Fruit fly (Drosophila melanogaster): ENCODE measurements around the gene CG32266.

CG32266 gene

dm6 chr3L:3826541-3826940 is 35.9 kb downstream of the CG32266 start (continued):
- TF ChIP-seq CG11695 (GFP tag; IDR thresholded peaks at IDR 0.05) (peak; percentile 88), Nf-YC (tag; optimal IDR thresholded peaks at IDR 0.05) (peak; percentile 79), dmrt99B (tag; optimal IDR thresholded peaks at IDR 0.05) (peak; percentile 84), CG34224 (GFP tag; IDR thresholded peaks at IDR 0.05; ENCODE audit: partially characterized antibody) (no peak), CG10209 (GFP tag; optimal IDR thresholded peaks at IDR 0.05) (peak; percentile 83), emc (GFP tag; optimal IDR thresholded peaks at IDR 0.05) (no peak), CG8281 (tag; optimal IDR thresholded peaks at IDR 0.05) (no peak), lov (optimal IDR thresholded peaks at IDR 0.05) (no peak), lov (GFP tag; IDR thresholded peaks at IDR 0.05) (no peak), ara (GFP tag; IDR thresholded peaks at IDR 0.05) (peak; percentile 56; the same call in 1 of the 2 replicates), ind (GFP tag; optimal IDR thresholded peaks at IDR 0.05) (peak; percentile 67), Sox102F (GFP tag; optimal IDR thresholded peaks at IDR 0.05) (peak; percentile 88), Chrac-16 (GFP tag; optimal IDR thresholded peaks at IDR 0.05) (peak; percentile 29), CG43689 (GFP tag; IDR thresholded peaks at IDR 0.05) (0 out of 2 replicates have a peak, but pooled peaks have one; percentile 8), D19B (GFP tag; optimal IDR thresholded peaks at IDR 0.05) (peak; percentile 56), CG11085 (GFP tag; IDR thresholded peaks at IDR 0.05) (peak; percentile 60; the same call in 1 of the 2 replicates), vvl (GFP tag; IDR thresholded peaks at IDR 0.05) (peak; percentile 95), CG9817 (tag; optimal IDR thresholded peaks at IDR 0.05) (peak; percentile 74), trem (tag; optimal IDR thresholded peaks at IDR 0.05) (peak; percentile 58), CG7987 (GFP tag; optimal IDR thresholded peaks at IDR 0.05) (peak; percentile 7), CG16815 (GFP tag; optimal IDR thresholded peaks at IDR 0.05) (peak; percentile 22), maf-S (GFP tag; optimal IDR thresholded peaks at IDR 0.05) (no peak), CG4404 (GFP tag; IDR thresholded peaks at IDR 0.05) (peak; percentile 50), CrebB (tag; optimal IDR thresholded peaks at IDR 0.05) (peak; percentile 83), mam (GFP tag; optimal IDR thresholded peaks at IDR 0.05) (peak; percentile 24), CG10267 (tag; optimal IDR thresholded peaks at IDR 0.05) (peak; percentile 79), Dad (GFP tag; optimal IDR thresholded peaks at IDR 0.05) (no peak), otp (GFP tag; IDR thresholded peaks at IDR 0.05) (0 out of 3 replicates have a peak, but pooled peaks have one; percentile 38), sens (GFP tag) (peak; percentile 90), CG32772 (GFP tag; IDR thresholded peaks at IDR 0.05) (peak; percentile 78), CG7271 (tag; optimal IDR thresholded peaks at IDR 0.05) (peak; percentile 51), HLH54F (GFP tag; optimal IDR thresholded peaks at IDR 0.05) (peak; percentile 11), E2f1 (GFP tag; IDR thresholded peaks at IDR 0.05) (peak; percentile 80), zen2 (GFP tag; IDR thresholded peaks at IDR 0.05; ENCODE audit: partially characterized antibody) (no peak), ham (GFP tag; IDR thresholded peaks at IDR 0.05) (no peak), CG6765 (GFP tag; optimal IDR thresholded peaks at IDR 0.05) (peak; percentile 81), CG34376 (GFP tag; optimal IDR thresholded peaks at IDR 0.05) (peak; percentile 73), Ssrp (tag; optimal IDR thresholded peaks at IDR 0.05) (peak; percentile 78), CG9797 (GFP tag; optimal IDR thresholded peaks at IDR 0.05) (no peak), Atf3 (GFP tag; optimal IDR thresholded peaks at IDR 0.05) (no peak), CG10462 (GFP tag; optimal IDR thresholded peaks at IDR 0.05) (peak; percentile 57), CG13775 (GFP tag; optimal IDR thresholded peaks at IDR 0.05) (peak; percentile 71), Ptx1 (GFP tag; IDR thresholded peaks at IDR 0.05) (peak; percentile 74), ken (GFP tag; IDR thresholded peaks at IDR 0.05) (peak; percentile 50; the same call in 1 of the 3 replicates), wek (GFP tag; optimal IDR thresholded peaks at IDR 0.05) (no peak), Camta (GFP tag; optimal IDR thresholded peaks at IDR 0.05) (no peak), CG10654 (GFP tag; optimal IDR thresholded peaks at IDR 0.05) (peak; percentile 64), gem (tag; optimal IDR thresholded peaks at IDR 0.05) (peak; percentile 92), gcm (GFP tag; optimal IDR thresholded peaks at IDR 0.05) (no peak), CG7839 (tag; optimal IDR thresholded peaks at IDR 0.05) (peak; percentile 83), CG12219 (GFP tag; optimal IDR thresholded peaks at IDR 0.05) (peak; percentile 62)

Data from whole organism, embryonic.